Fruit fly (Drosophila melanogaster) whole organism, pupa: ENCODE measurements around the gene elB.

Experiments
- CG13204 ChIP-seq: fragments of 200-800 bp; sonication (Bioruptor generic); optimal IDR thresholded peaks from 2 replicates; lab custom pipeline; 2018; ENCODE audit warnings: missing biosample characterization, mild to moderate bottlenecking, missing genetic modification characterization, moderate library complexity
- CG8301 ChIP-seq: fragments of 200-800 bp; sonication (Bioruptor generic); optimal IDR thresholded peaks from 2 replicates; lab custom pipeline; 2018; ENCODE audit warnings: missing biosample characterization, mild to moderate bottlenecking, missing genetic modification characterization
- Snoo ChIP-seq: fragments of 200-800 bp; sonication (Bioruptor generic); optimal IDR thresholded peaks from 3 replicates; lab custom pipeline; 2017; ENCODE audit warnings: missing biosample characterization, mild to moderate bottlenecking, missing genetic modification characterization, inconsistent platforms

DNA sequence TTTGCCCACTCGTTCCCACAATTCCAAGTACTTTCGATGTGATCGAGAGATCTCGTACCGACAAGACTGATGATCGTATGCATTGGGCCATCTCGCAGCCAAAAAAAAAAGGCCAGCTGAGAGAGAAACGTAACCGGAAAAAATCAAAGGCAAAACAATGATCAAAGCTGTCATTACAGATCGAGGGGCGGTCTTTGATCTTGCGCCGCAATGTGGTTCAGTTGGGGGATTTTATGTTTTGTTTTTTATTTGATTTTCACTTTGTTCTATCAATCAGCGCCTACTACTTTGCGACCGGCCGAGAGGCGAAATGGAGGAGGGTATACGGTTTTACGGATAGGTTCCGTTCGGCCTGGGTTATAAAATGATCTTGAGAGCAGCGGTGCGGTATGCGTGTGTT lies 39.4 kb upstream of the elB start:
- TF ChIP-seq CG13204 (GFP tag; lab: Kevin White, UChicago) (no peak), Snoo (tag; lab: Kevin White, UChicago) (no peak), CG8301 (tag; lab: Kevin White, UChicago) (no peak)
